Fruit fly (Drosophila melanogaster): ENCODE data around the gene CG8952.

dm6 chrX:15769457-15769856, 3.2 kb upstream of the CG8952 start, which contains the start of gene CG33172:
- no peak for TF ChIP-seq CG8478 (optimal IDR thresholded peaks at IDR 0.05)
- TF ChIP-seq CTCF (optimal IDR thresholded peaks at IDR 0.05) = no peak
